Fruit fly (Drosophila melanogaster) whole organism, adult: ENCODE results near the gene dor.

ENCODE experiments used
- CG12768 ChIP-seq: fragments of 200-800 bp; sonication (Bioruptor generic); optimal IDR thresholded peaks from 2 replicates; lab custom pipeline; 2017; ENCODE audit warnings: missing biosample characterization, missing genetic modification characterization, mild to moderate bottlenecking, moderate library complexity, missing genetic modification reagents
- CG33017 ChIP-seq: fragments of 200-800 bp; sonication (Bioruptor generic); optimal IDR thresholded peaks from 2 replicates; lab custom pipeline; 2018; ENCODE audit warnings: missing biosample characterization, mild to moderate bottlenecking, missing genetic modification characterization, moderate library complexity
- CG7045 ChIP-seq: fragments of 200-800 bp; sonication (Bioruptor generic); optimal IDR thresholded peaks from 2 replicates; lab custom pipeline; 2017; ENCODE audit warnings: missing biosample characterization, mild to moderate bottlenecking, missing genetic modification characterization
- Mnt ChIP-seq: fragments of 200-800 bp; sonication (Bioruptor generic); optimal IDR thresholded peaks from 2 replicates; lab custom pipeline; 2016; ENCODE audit warnings: missing biosample characterization, mild to moderate bottlenecking, missing genetic modification characterization
- bab1 ChIP-seq: fragments of 200-800 bp; sonication (Bioruptor generic); optimal IDR thresholded peaks from 3 replicates; lab custom pipeline; 2019; ENCODE audit warnings: missing biosample characterization, mild to moderate bottlenecking, missing genetic modification characterization, moderate library complexity
- cic ChIP-seq: fragments of 200-800 bp; sonication (Bioruptor generic); optimal IDR thresholded peaks from 2 replicates; lab custom pipeline; 2017; ENCODE audit warnings: missing biosample characterization, mild to moderate bottlenecking, missing genetic modification characterization, moderate library complexity
- cnc ChIP-seq, 2 experiments: fragments of >200 bp; optimal IDR thresholded peaks; 2 replicates each; lab custom pipeline; 2017
- kay ChIP-seq: fragments of 200-800 bp; sonication (Bioruptor generic); peaks from one replicate; lab custom pipeline; 2016; ENCODE audit warnings: missing biosample characterization, missing genetic modification characterization, borderline replicate concordance
- ovo ChIP-seq: fragments of 200-800 bp; sonication (Bioruptor generic); optimal IDR thresholded peaks from 2 replicates; lab custom pipeline; 2016; ENCODE audit warnings: missing biosample characterization, missing genetic modification characterization

dm6 chrX:1623163-1623562, 41.7 kb upstream of the dor start:
- TF ChIP-seq Mnt (GFP tag; lab: Kevin White, UChicago) (no peak), CG7045 (GFP tag; lab: Kevin White, UChicago) (no peak), bab1 (GFP tag; lab: Kevin White, UChicago) (no peak), kay (GFP tag; lab: Kevin White, UChicago) (no peak), cnc (optimal IDR thresholded peaks at IDR 0.05; lab: Kevin White, UChicago) (no peak), CG33017 (tag; lab: Kevin White, UChicago) (no peak), cic (no peak), ovo (GFP tag; lab: Kevin White, UChicago) (no peak), CG12768 (GFP tag; lab: Kevin White, UChicago) (no peak)
